Worm (Caenorhabditis elegans) whole organism, L4 larva: ENCODE results near the gene nhr-111.

Source experiments
- F10B5.3 ChIP-seq: sonication (generic microtip); optimal IDR thresholded peaks from 2 replicates; lab custom pipeline; 2016; ENCODE audit warnings: mild to moderate bottlenecking, missing genetic modification characterization, missing compliant biosample characterization
- F44E2.7 ChIP-seq: fragments of 200-800 bp; sonication (Bioruptor generic); IDR thresholded peaks from 2 replicates; pipeline ENCODE4 v2.1.2; 2022; ENCODE audit warnings: missing genetic modification characterization, missing compliant biosample characterization
- F49E8.2 ChIP-seq: sonication (generic microtip); optimal IDR thresholded peaks from 2 replicates; lab custom pipeline; 2016; ENCODE audit warnings: missing compliant biosample characterization, mild to moderate bottlenecking, missing genetic modification characterization, borderline replicate concordance
- T26A8.4 ChIP-seq: fragments of 200-800 bp; sonication (Bioruptor generic); IDR thresholded peaks from 2 replicates; pipeline ENCODE4 v1.3.6; 2022; ENCODE audit warnings: missing genetic modification characterization, missing compliant biosample characterization
- Y105C5A.15 ChIP-seq: fragments of 200-800 bp; sonication (Bioruptor generic); IDR thresholded peaks from 2 replicates; pipeline ENCODE4 v1.3.6; 2022; ENCODE audit warnings: missing genetic modification characterization, missing compliant biosample characterization
- Y5F2A.4 ChIP-seq: fragments of 200-800 bp; sonication (Bioruptor generic); optimal IDR thresholded peaks from 2 replicates; lab custom pipeline; 2018; ENCODE audit warnings: mild to moderate bottlenecking, missing genetic modification characterization, missing compliant biosample characterization
- ZK546.5 ChIP-seq, 2 experiments: sonication (generic microtip); optimal IDR thresholded peaks; 2 replicates each; lab custom pipeline; 2017; ENCODE audit warnings: missing biosample characterization in 2 of 2, missing genetic modification characterization in 2 of 2
- aha-1 ChIP-seq: fragments of 150-350 bp; peaks from one replicate; lab custom pipeline; 2014; ENCODE audit warnings: missing biosample characterization, missing genetic modification characterization
- aly-2 ChIP-seq: sonication (generic microtip); optimal IDR thresholded peaks from 2 replicates; lab custom pipeline; 2018; ENCODE audit warnings: missing biosample characterization, missing genetic modification characterization
- arid-1 ChIP-seq: fragments of 200-800 bp; sonication (Bioruptor generic); conservative IDR thresholded peaks from 2 replicates; pipeline ENCODE4 v1.3.6; 2022; ENCODE audit warnings: missing genetic modification reagents, missing genetic modification characterization, missing compliant biosample characterization
- ceh-20 ChIP-seq: fragments of 200-800 bp; sonication (Bioruptor generic); IDR thresholded peaks from 2 replicates; pipeline ENCODE4 v1.3.6; 2022; ENCODE audit warnings: missing genetic modification reagents, missing genetic modification characterization, missing compliant biosample characterization
- ceh-62 ChIP-seq: sonication (generic microtip); optimal IDR thresholded peaks from 2 replicates; lab custom pipeline; 2017; ENCODE audit warnings: missing biosample characterization, missing genetic modification characterization
- cey-2 ChIP-seq: sonication (generic microtip); optimal IDR thresholded peaks from 3 replicates; lab custom pipeline; 2017; ENCODE audit warnings: missing genetic modification characterization, mild to moderate bottlenecking, missing compliant biosample characterization, antibody characterized with exemption, borderline replicate concordance; ENCODE audit not compliant: insufficient read depth
- daf-16 ChIP-seq, 3 experiments: sonication (generic microtip); optimal IDR thresholded peaks; 2 replicates each; lab custom pipeline; 2016 to 2017; ENCODE audit warnings: missing genetic modification characterization in 3 of 3, missing genetic modification reagents in 3 of 3, mild to moderate bottlenecking in 2 of 3, missing compliant biosample characterization in 2 of 3, missing biosample characterization in 1 of 3, moderate library complexity in 1 of 3
- dmd-8 ChIP-seq: fragments of 200-800 bp; sonication (Bioruptor generic); IDR thresholded peaks from 2 replicates; pipeline ENCODE4 v1.3.6; 2022; ENCODE audit warnings: missing genetic modification characterization, missing compliant biosample characterization
- dpl-1 ChIP-seq: fragments of 150-350 bp; optimal IDR thresholded peaks from 2 replicates; lab custom pipeline; 2014; ENCODE audit warnings: missing biosample characterization, missing genetic modification reagents, missing genetic modification characterization
- fos-1 ChIP-seq: fragments of 150-350 bp; optimal IDR thresholded peaks from 2 replicates; lab custom pipeline; 2014; ENCODE audit warnings: missing biosample characterization, missing genetic modification characterization
- jun-1 ChIP-seq: fragments of 150-350 bp; optimal IDR thresholded peaks from 2 replicates; lab custom pipeline; 2014; ENCODE audit warnings: missing biosample characterization, missing genetic modification reagents, missing genetic modification characterization
- lin-13 ChIP-seq: fragments of 150-350 bp; optimal IDR thresholded peaks from 2 replicates; lab custom pipeline; 2014; ENCODE audit warnings: missing biosample characterization, missing genetic modification reagents, missing genetic modification characterization
- lin-15B ChIP-seq: fragments of 150-350 bp; sonication (generic microtip); optimal IDR thresholded peaks from 3 replicates; lab custom pipeline; 2014; ENCODE audit warnings: missing biosample characterization, missing genetic modification characterization
- lin-29 ChIP-seq: fragments of 200-800 bp; sonication (Bioruptor generic); IDR thresholded peaks from 2 replicates; pipeline ENCODE4 v1.3.6; 2022; ENCODE audit warnings: missing genetic modification reagents, missing genetic modification characterization, missing compliant biosample characterization
- lin-39 ChIP-seq: fragments of 150-350 bp; optimal IDR thresholded peaks from 2 replicates; lab custom pipeline; 2014; ENCODE audit warnings: missing biosample characterization, missing genetic modification reagents, missing genetic modification characterization
- mxl-2 ChIP-seq: fragments of 200-800 bp; sonication (Bioruptor generic); conservative IDR thresholded peaks from 2 replicates; pipeline ENCODE4 v1.3.6; 2022; ENCODE audit warnings: missing genetic modification reagents, missing genetic modification characterization, missing compliant biosample characterization
- nhr-111 ChIP-seq: fragments of 200-800 bp; sonication (Bioruptor generic); optimal IDR thresholded peaks from 2 replicates; lab custom pipeline; 2018; ENCODE audit warnings: mild to moderate bottlenecking, missing genetic modification characterization, missing compliant biosample characterization
- nhr-25 ChIP-seq: sonication (generic microtip); optimal IDR thresholded peaks from 2 replicates; lab custom pipeline; 2017; ENCODE audit warnings: missing genetic modification characterization, mild to moderate bottlenecking, missing compliant biosample characterization, antibody characterized with exemption, moderate library complexity, borderline replicate concordance; ENCODE audit not compliant: insufficient read depth
- nhr-28 ChIP-seq: fragments of 150-350 bp; optimal IDR thresholded peaks from 2 replicates; lab custom pipeline; 2014; ENCODE audit warnings: missing biosample characterization, missing genetic modification characterization
- nhr-42 ChIP-seq: fragments of 200-800 bp; sonication (Bioruptor generic); IDR thresholded peaks from 2 replicates; pipeline ENCODE4 v1.3.6; 2022; ENCODE audit warnings: missing genetic modification characterization, missing compliant biosample characterization
- nhr-6 ChIP-seq: fragments of 150-350 bp; optimal IDR thresholded peaks from 2 replicates; lab custom pipeline; 2014; ENCODE audit warnings: missing biosample characterization, missing genetic modification characterization
- nhr-77 ChIP-seq: fragments of 150-350 bp; optimal IDR thresholded peaks from 2 replicates; lab custom pipeline; 2014; ENCODE audit warnings: missing biosample characterization, missing genetic modification characterization
- pqm-1 ChIP-seq: sonication (generic microtip); optimal IDR thresholded peaks from 2 replicates; lab custom pipeline; 2017; ENCODE audit warnings: missing biosample characterization, missing genetic modification characterization
- sdz-12 ChIP-seq: fragments of 200-800 bp; sonication (Bioruptor generic); optimal IDR thresholded peaks from 2 replicates; lab custom pipeline; 2018; ENCODE audit warnings: mild to moderate bottlenecking, missing genetic modification characterization, missing compliant biosample characterization
- snpc-1.2 ChIP-seq: fragments of 200-800 bp; sonication (Bioruptor generic); IDR thresholded peaks from 2 replicates; pipeline ENCODE4 v1.3.6; 2022; ENCODE audit warnings: missing genetic modification reagents, missing genetic modification characterization, missing compliant biosample characterization
- snpc-4 ChIP-seq: fragments of 150-350 bp; optimal IDR thresholded peaks from 2 replicates; lab custom pipeline; 2014; ENCODE audit warnings: missing biosample characterization, missing genetic modification characterization
- spr-3 ChIP-seq: fragments of 200-800 bp; sonication (Bioruptor generic); optimal IDR thresholded peaks from 2 replicates; lab custom pipeline; 2018; ENCODE audit warnings: mild to moderate bottlenecking, missing genetic modification characterization, missing compliant biosample characterization
- tag-97 ChIP-seq: fragments of 200-800 bp; sonication (Bioruptor generic); IDR thresholded peaks from 2 replicates; pipeline ENCODE4 v1.3.6; 2022; ENCODE audit warnings: missing genetic modification characterization, missing compliant biosample characterization
- unc-130 ChIP-seq: sonication (generic microtip); optimal IDR thresholded peaks from 2 replicates; lab custom pipeline; 2016; ENCODE audit warnings: missing genetic modification reagents, missing genetic modification characterization, missing compliant biosample characterization
- unc-39 ChIP-seq: sonication (generic microtip); optimal IDR thresholded peaks from 2 replicates; lab custom pipeline; 2017; ENCODE audit warnings: missing biosample characterization, missing genetic modification characterization
- unc-62 ChIP-seq, 3 experiments: fragments of 150-350 bp in 1 of 3; sonication (generic microtip); optimal IDR thresholded peaks in 2 of 3; peaks in 1 of 3; 1 replicate in 1 of 3; 2 replicates in 2 of 3; lab custom pipeline; 2014 to 2017; ENCODE audit warnings: missing biosample characterization in 3 of 3, missing genetic modification characterization in 3 of 3, missing genetic modification reagents in 3 of 3, missing genotype in 1 of 3
- ztf-11 ChIP-seq: fragments of 150-350 bp; optimal IDR thresholded peaks from 2 replicates; lab custom pipeline; 2014; ENCODE audit warnings: missing biosample characterization, missing genetic modification characterization

nhr-111 gene

DNA sequence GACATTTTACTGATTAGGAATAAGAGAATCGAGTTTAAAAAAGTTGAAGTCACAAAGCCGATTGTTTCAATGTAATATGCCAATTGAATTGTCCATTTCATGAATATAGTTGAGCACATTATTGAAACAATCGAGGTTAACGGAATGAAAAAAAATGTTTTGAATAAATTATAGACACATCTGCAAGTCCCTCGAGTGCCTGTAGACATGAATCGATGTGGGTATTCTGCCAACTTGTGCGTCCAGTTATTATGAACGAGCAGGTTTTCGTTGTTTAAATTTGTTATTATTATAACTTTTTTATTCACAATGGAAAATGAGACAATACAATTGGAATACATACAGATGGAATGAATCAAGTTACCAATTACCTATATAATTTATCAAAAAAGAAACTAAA is 33.8 kb upstream of the nhr-111 start, which contains the start of gene str-99:
TSS of gene str-99 (minus strand) at position 101 of the 400 bp plus-strand sequence.
- no peak for TF ChIP-seq Y5F2A.4 (GFP tag; lab: Kevin White, UChicago)
- TF ChIP-seq nhr-6 (tag; lab: Kevin White, UChicago): no peak
- peak in 1 of 2 experiments; percentile 39 for TF ChIP-seq unc-62 (GFP tag; optimal IDR thresholded peaks at IDR 0.05 in 1 of 2; lab: Kevin White, UChicago)
- no peak for TF ChIP-seq unc-62 (tag; optimal IDR thresholded peaks at IDR 0.05; lab: Kevin White, UChicago)
- TF ChIP-seq dpl-1: no peak
- TF ChIP-seq lin-15B: no peak
- no peak for TF ChIP-seq dmd-8
- no peak for TF ChIP-seq snpc-1.2 (GFP tag; lab: Robert Waterston, UW)

DNA sequence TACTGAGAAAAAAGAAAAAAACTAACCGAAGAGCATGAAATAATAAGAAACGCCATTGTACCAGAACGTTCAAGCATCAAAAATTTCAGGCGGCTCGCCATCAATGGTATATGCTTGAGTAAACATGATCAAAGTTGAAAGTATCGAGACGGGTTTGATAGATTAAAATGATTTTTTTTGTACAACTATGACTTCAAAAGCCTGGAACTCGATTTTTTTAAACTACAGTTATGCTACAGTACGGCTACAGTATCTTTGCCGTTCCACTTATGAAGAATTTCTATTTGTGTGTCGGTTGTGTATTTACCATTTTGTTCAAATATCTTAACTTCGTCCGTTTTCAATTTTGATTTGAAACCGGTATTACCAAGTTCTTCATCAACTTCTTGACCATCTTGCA is 30.5 kb upstream of the nhr-111 start, which contains the start of gene str-97:
TSS of gene str-97 (minus strand) at position 101 of the 400 bp plus-strand sequence.
- TF ChIP-seq unc-62 (GFP tag; optimal IDR thresholded peaks at IDR 0.05 in 1 of 2; lab: Kevin White, UChicago) (peak in 1 of 2 experiments; percentile 62), unc-62 (tag; optimal IDR thresholded peaks at IDR 0.05; lab: Kevin White, UChicago) (no peak), jun-1 (no peak), sdz-12 (GFP tag; lab: Kevin White, UChicago) (no peak)

ce11 chrV:16153375-16153774 is 28.7 kb upstream of the nhr-111 start, which contains the start of gene str-254:
Gene str-254, minus strand, starts transcription at chrV:16153475.
- TF ChIP-seq nhr-25 (tag; lab: Kevin White, UChicago) (no peak), T26A8.4 (GFP tag; lab: Robert Waterston, UW) (no peak)

DNA sequence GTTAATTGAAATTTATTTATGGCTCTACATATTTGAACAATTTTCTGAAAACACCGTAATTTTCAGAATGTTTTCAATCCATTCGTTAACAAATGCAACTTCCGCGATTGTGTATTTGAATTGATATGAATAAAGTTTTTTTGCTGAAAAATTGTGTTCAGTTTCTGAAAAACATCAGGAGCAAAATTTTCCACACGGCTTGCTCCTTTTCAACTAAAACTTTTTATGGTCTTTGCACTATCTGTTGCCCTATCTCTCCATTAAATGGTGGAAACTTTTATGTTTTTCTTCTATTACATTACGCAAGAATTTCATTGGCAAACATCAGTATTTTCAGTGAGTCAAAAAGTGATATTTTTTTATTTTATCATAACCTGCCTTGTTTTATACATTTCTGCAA is 24.2 kb upstream of the nhr-111 start, which contains the start of gene F10A3.4:
TSS of gene F10A3.4 (plus strand) at position 301 of the 400 bp plus-strand sequence.
- TF ChIP-seq aha-1 (tag; lab: Kevin White, UChicago): no peak
- TF ChIP-seq lin-29 (GFP tag; lab: Robert Waterston, UW): no peak
- TF ChIP-seq mxl-2 (GFP tag; lab: Robert Waterston, UW): no peak
- no peak for TF ChIP-seq ztf-11 (tag; lab: Kevin White, UChicago)
- no peak for TF ChIP-seq F44E2.7 (GFP tag; lab: Robert Waterston, UW)
- TF ChIP-seq nhr-42 (GFP tag; lab: Robert Waterston, UW): no peak
- no peak for TF ChIP-seq tag-97 (GFP tag; lab: Robert Waterston, UW)
- TF ChIP-seq lin-13 (GFP tag; lab: Kevin White, UChicago): no peak
- no peak for TF ChIP-seq ZK546.5 (tag; optimal IDR thresholded peaks at IDR 0.05; lab: Kevin White, UChicago)
- no peak for TF ChIP-seq spr-3

DNA sequence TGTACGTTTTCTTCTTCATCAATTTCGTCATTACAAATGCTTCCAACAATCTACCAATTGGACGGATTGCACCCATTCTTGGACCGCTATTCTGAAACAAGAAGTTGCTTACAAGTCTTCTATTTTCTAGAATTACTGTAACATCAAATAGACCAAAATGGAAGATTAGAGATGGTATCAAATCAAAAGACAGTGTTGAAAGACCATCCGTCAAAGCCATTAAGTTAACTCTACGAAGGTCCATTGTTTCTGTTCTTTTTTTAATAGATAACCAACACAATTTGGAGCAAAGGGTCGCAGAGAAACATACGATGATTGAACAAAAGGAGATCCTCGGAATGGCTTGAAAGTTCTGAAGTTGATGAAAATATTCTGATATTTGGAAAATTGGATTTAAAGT is 20.4 kb upstream of the nhr-111 start:
- TF ChIP-seq aly-2 (tag; lab: Kevin White, UChicago) (no peak), unc-62 (GFP tag; optimal IDR thresholded peaks at IDR 0.05 in 1 of 2; lab: Kevin White, UChicago) (peak in 1 of 2 experiments; percentile 91), unc-62 (tag; optimal IDR thresholded peaks at IDR 0.05; lab: Kevin White, UChicago) (no peak), nhr-25 (tag; lab: Kevin White, UChicago) (no peak)

DNA sequence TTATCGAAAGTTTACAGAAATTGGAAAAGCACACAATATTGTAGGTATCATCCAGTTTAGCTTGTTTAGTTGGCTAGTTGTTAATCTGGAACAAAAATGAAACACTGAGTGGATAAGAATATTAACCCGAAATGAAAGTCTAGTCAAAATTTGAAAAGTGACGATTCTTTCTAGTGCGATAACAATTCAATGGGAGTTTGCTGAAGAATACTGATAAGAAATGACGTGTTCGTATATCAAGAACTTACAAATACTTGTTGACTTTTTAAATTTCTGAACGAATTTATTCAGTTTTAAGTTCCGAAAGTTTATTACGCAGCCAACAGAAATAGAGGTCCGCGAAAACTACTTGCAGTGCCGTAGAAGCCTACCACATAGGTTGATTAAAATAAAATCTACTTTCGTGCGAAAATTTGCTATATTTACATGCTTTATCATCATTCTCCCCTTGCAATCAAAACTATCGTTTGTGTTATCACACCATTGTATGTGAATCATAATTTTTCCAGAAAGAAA is 18.5 kb upstream of the nhr-111 start, which contains the start of gene fbxa-88:
TSS of gene fbxa-88 (minus strand) at position 51 of the 516 bp plus-strand sequence.
- TF ChIP-seq nhr-77 (tag; lab: Kevin White, UChicago) (peak; percentile 41), lin-13 (GFP tag; lab: Kevin White, UChicago) (no peak), lin-39 (no peak), ceh-20 (GFP tag; lab: Robert Waterston, UW) (no peak), pqm-1 (tag; lab: Kevin White, UChicago) (peak; percentile 42), unc-130 (GFP tag; lab: Kevin White, UChicago) (no peak), lin-15B (no peak), fos-1 (tag; lab: Kevin White, UChicago) (no peak), Y105C5A.15 (GFP tag; lab: Robert Waterston, UW) (no peak), arid-1 (no peak), snpc-4 (tag; lab: Kevin White, UChicago) (no peak), daf-16 (GFP tag; optimal IDR thresholded peaks at IDR 0.05; lab: Kevin White, UChicago) (no peak), daf-16 (tag; optimal IDR thresholded peaks at IDR 0.05; lab: Kevin White, UChicago) (no peak), aha-1 (tag; lab: Kevin White, UChicago) (no peak), cey-2 (tag; lab: Kevin White, UChicago) (no peak), F49E8.2 (tag; lab: Kevin White, UChicago) (no peak), nhr-28 (tag; lab: Kevin White, UChicago) (peak; percentile 66), ceh-62 (no peak), unc-39 (tag; lab: Kevin White, UChicago) (no peak), unc-62 (GFP tag; optimal IDR thresholded peaks at IDR 0.05 in 1 of 2; lab: Kevin White, UChicago) (peak in 1 of 2 experiments; percentile 4), unc-62 (tag; optimal IDR thresholded peaks at IDR 0.05; lab: Kevin White, UChicago) (no peak), nhr-111 (GFP tag; lab: Kevin White, UChicago) (no peak), F10B5.3 (tag; lab: Kevin White, UChicago) (no peak), tag-97 (GFP tag; lab: Robert Waterston, UW) (no peak)
